Fruit fly (Drosophila melanogaster) whole organism, pupa: ENCODE measurements around the gene fend.

Experiments used
- CG34367 ChIP-seq: fragments of 200-800 bp; sonication (Bioruptor generic); optimal IDR thresholded peaks from 2 replicates; lab custom pipeline; 2018; ENCODE audit warnings: missing biosample characterization, mild to moderate bottlenecking, missing genetic modification characterization
- Pif1A ChIP-seq: fragments of 200-800 bp; sonication (Bioruptor generic); optimal IDR thresholded peaks from 3 replicates; lab custom pipeline; 2016; ENCODE audit warnings: missing biosample characterization, missing genetic modification characterization

DNA sequence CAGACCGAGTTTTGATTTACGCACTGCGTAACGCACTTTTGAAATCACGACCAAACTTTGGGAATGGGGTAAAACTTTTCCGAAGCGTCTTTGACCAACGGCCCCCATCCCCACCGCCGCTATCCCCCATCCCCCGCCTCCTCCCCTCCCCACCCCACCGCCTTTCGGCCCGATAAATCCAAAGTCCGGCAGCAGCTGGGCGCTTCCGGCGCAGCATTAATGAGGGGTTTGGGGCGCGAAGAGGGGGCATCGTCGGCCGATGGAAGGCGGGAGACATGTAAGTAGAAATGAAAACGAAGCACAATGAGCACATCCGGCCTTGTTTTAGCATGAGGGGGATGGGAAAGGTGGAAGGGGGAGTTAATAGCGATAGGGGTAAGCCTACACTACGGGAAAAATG is 4.2 kb upstream of the fend start:
- TF ChIP-seq Pif1A (GFP tag; lab: Kevin White, UChicago) (no peak), CG34367 (tag; lab: Kevin White, UChicago) (no peak)
